Worm (Caenorhabditis elegans): Measurements from ENCODE around the gene B0034.2.

Gene B0034.2

DNA sequence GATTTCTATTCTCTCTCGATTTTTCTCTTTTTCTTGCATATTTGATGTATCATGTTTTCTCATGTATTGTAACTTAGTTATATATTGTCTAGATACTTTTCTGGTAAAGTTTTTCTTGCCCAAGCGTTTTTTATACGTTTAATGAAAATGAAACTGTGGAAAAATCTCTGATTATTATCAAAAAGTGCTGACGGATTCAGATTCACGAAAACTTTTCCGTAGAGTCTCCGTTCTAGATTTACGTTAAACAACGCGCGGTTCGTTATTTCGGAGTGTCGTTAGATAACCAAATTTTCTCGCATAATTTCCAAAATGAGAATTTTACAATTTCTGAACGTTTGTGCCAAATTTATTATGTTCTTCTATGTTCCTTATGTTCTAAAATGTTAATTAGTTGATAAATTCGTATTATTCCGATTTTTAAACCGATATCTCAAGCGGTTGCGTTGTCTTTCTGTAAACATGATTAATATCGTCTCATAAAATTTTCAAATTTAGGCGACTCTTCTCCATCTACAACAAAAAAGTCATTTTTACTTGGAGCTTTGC, 25.9 kb downstream of the B0034.2 start, which contains the start of gene ptp-2:
TSS of gene ptp-2 (plus strand) at position 499 of the 549 bp plus-strand sequence.
- TF ChIP-seq nhr-6 (tag; optimal IDR thresholded peaks at IDR 0.05) (no peak), blmp-1 (tag; optimal IDR thresholded peaks at IDR 0.05; ENCODE audit: insufficient read depth) (no peak), lin-39 (tag; optimal IDR thresholded peaks at IDR 0.05) (no peak), nhr-129 (tag; optimal IDR thresholded peaks at IDR 0.05) (peak; percentile 38), gmeb-1 (tag; optimal IDR thresholded peaks at IDR 0.05) (peak; percentile 25), unc-55 (GFP tag; optimal IDR thresholded peaks at IDR 0.05) (peak; percentile 48), lin-11 (tag; optimal IDR thresholded peaks at IDR 0.05) (no peak), dmd-4 (tag; optimal IDR thresholded peaks at IDR 0.05) (no peak), nhr-21 (tag; optimal IDR thresholded peaks at IDR 0.05) (no peak), crh-2 (tag; optimal IDR thresholded peaks at IDR 0.05) (no peak), sma-3 (GFP tag; optimal IDR thresholded peaks at IDR 0.05) (no peak), unc-39 (tag; optimal IDR thresholded peaks at IDR 0.05) (no peak), sem-4 (tag; optimal IDR thresholded peaks at IDR 0.05) (no peak), ztf-1 (GFP tag; conservative IDR thresholded peaks at IDR 0.05) (no peak), sma-9 (GFP tag; optimal IDR thresholded peaks at IDR 0.05) (no peak), sma-9 (tag; optimal IDR thresholded peaks at IDR 0.05) (no peak), mbf-1 (tag; optimal IDR thresholded peaks at IDR 0.05) (no peak), elt-3 (tag; optimal IDR thresholded peaks at IDR 0.05) (no peak), ZK546.5 (tag; optimal IDR thresholded peaks at IDR 0.05) (no peak), snpc-4 (tag; optimal IDR thresholded peaks at IDR 0.05) (no peak), fos-1 (tag; optimal IDR thresholded peaks at IDR 0.05) (no peak), nhr-23 (tag; optimal IDR thresholded peaks at IDR 0.05) (no peak), nhr-77 (tag; optimal IDR thresholded peaks at IDR 0.05) (no peak), ztf-4 (tag; optimal IDR thresholded peaks at IDR 0.05) (peak; percentile 49), F13H6.1 (tag; optimal IDR thresholded peaks at IDR 0.05) (no peak), nhr-11 (tag; optimal IDR thresholded peaks at IDR 0.05) (no peak), nhr-25 (tag; optimal IDR thresholded peaks at IDR 0.05) (no peak), lsy-2 (tag; optimal IDR thresholded peaks at IDR 0.05) (peak in 1 of 2 experiments; percentile 66), peb-1 (tag; optimal IDR thresholded peaks at IDR 0.05) (no peak), zag-1 (tag; optimal IDR thresholded peaks at IDR 0.05) (no peak), lin-13 (GFP tag; optimal IDR thresholded peaks at IDR 0.05) (peak; percentile 19), C34F6.9 (tag; optimal IDR thresholded peaks at IDR 0.05) (peak; percentile 69), mdl-1 (tag; optimal IDR thresholded peaks at IDR 0.05) (no peak), alr-1 (tag; optimal IDR thresholded peaks at IDR 0.05) (no peak), egl-27 (tag; optimal IDR thresholded peaks at IDR 0.05) (no peak), ama-1 (optimal IDR thresholded peaks at IDR 0.05) (peak; percentile 19)

DNA sequence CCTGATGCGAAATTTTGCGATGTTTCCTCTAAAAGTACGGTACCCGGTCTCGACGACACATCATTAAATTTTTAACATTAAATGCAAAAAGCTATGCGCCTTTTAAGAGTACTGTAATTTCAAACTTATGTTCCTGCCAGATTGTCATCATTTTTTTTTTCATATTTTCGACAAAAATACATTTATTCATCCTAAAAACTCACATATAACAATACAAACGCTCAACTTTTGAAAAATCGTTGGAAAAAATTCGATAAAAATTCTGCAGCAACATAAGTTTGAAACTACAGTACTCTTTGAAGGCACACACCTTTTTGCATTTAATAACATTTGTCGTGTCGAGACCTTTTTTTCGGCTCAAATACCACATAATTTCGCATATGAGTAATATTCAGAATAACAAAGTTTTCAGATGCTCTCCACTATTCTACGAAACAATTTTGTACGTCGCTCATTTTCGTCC, 27.1 kb downstream of the B0034.2 start, which contains the start of gene frh-1:
TSS of gene frh-1 (plus strand) at position 413 of the 463 bp plus-strand sequence.
- no peak for TF ChIP-seq nhr-12 (tag; optimal IDR thresholded peaks at IDR 0.05)
- TF ChIP-seq C34F6.9 (tag; optimal IDR thresholded peaks at IDR 0.05) = no peak
- no peak for TF ChIP-seq R02D3.7 (tag; optimal IDR thresholded peaks at IDR 0.05)
- TF ChIP-seq elt-1 (tag; optimal IDR thresholded peaks at IDR 0.05) = no peak
- TF ChIP-seq nhr-6 (tag; optimal IDR thresholded peaks at IDR 0.05) = no peak
- no peak for TF ChIP-seq nhr-25 (tag; optimal IDR thresholded peaks at IDR 0.05)
- no peak for TF ChIP-seq Y55F3AM.14 (GFP tag; optimal IDR thresholded peaks at IDR 0.05)
- TF ChIP-seq nhr-237 (tag; optimal IDR thresholded peaks at IDR 0.05) = no peak
- no peak for TF ChIP-seq nhr-21 (tag; optimal IDR thresholded peaks at IDR 0.05)
- TF ChIP-seq aly-2 (tag; optimal IDR thresholded peaks at IDR 0.05) = no peak
- TF ChIP-seq nhr-10 (tag; optimal IDR thresholded peaks at IDR 0.05) = no peak
- TF ChIP-seq ztf-4 (tag; optimal IDR thresholded peaks at IDR 0.05) = no peak
- TF ChIP-seq lin-39 (tag; optimal IDR thresholded peaks at IDR 0.05) = no peak
- TF ChIP-seq ZK546.5 (tag; optimal IDR thresholded peaks at IDR 0.05) = no peak

Data from whole organism, L2 larva.